Fruit fly (Drosophila melanogaster) S2 (cell line): ENCODE measurements around the gene CG43168.

Experiments
- CG8478 ChIP-seq: fragments of >200 bp; optimal IDR thresholded peaks from 2 replicates; lab custom pipeline; 2018
- CTCF ChIP-seq, 2 experiments: fragments of >200 bp; optimal IDR thresholded peaks; 2 replicates each; lab custom pipeline; 2018

CG43168 gene

dm6 chr3L:6310489-6310888, 34.9 kb downstream of the CG43168 start:
- TF ChIP-seq CG8478 (lab: Kevin White, UChicago) (no peak), CTCF (optimal IDR thresholded peaks at IDR 0.05; lab: Kevin White, UChicago) (no peak)

- TF ChIP-seq CTCF (optimal IDR thresholded peaks at IDR 0.05; lab: Kevin White, UChicago) (no peak), CG8478 (lab: Kevin White, UChicago) (no peak)
These were observed 36.5 kb downstream of the CG43168 start for dm6 chr3L:6312029-6312623.

- TF ChIP-seq CTCF (optimal IDR thresholded peaks at IDR 0.05; lab: Kevin White, UChicago) (no peak), CG8478 (lab: Kevin White, UChicago) (no peak)
These were observed 40.1 kb downstream of the CG43168 start for dm6 chr3L:6315693-6316092.

dm6 chr3L:6317494-6317893, 41.9 kb downstream of the CG43168 start:
- TF ChIP-seq CG8478 (lab: Kevin White, UChicago): no peak
- no peak for TF ChIP-seq CTCF (optimal IDR thresholded peaks at IDR 0.05; lab: Kevin White, UChicago)

dm6 chr3L:6320311-6320710, 44.7 kb downstream of the CG43168 start, which contains the start of gene Or65a:
Gene Or65a (plus strand): TSS chr3L:6320611.
- TF ChIP-seq CTCF (optimal IDR thresholded peaks at IDR 0.05; lab: Kevin White, UChicago) (no peak), CG8478 (lab: Kevin White, UChicago) (no peak)

dm6 chr3L:6322680-6323079, 47.1 kb downstream of the CG43168 start:
- TF ChIP-seq CTCF (optimal IDR thresholded peaks at IDR 0.05; lab: Kevin White, UChicago): no peak
- TF ChIP-seq CG8478 (lab: Kevin White, UChicago): no peak

- TF ChIP-seq CTCF (optimal IDR thresholded peaks at IDR 0.05; lab: Kevin White, UChicago) (no peak), CG8478 (lab: Kevin White, UChicago) (no peak)
These were observed 49.7 kb downstream of the CG43168 start, which contains the start of gene Or65b for dm6 chr3L:6325312-6325711. Gene Or65b (plus strand): TSS chr3L:6325612.
